Worm (Caenorhabditis elegans) whole organism, late embryonic: ENCODE measurements around the gene rab-19.

Experiments used
- C08G9.2 ChIP-seq: sonication (generic microtip); optimal IDR thresholded peaks from 2 replicates; lab custom pipeline; 2016; ENCODE audit warnings: mild to moderate bottlenecking, missing genetic modification characterization, moderate library complexity, missing compliant biosample characterization
- C38D4.7 ChIP-seq: fragments of 200-800 bp; sonication (Bioruptor generic); optimal IDR thresholded peaks from 2 replicates; lab custom pipeline; 2018; ENCODE audit warnings: mild to moderate bottlenecking, missing genetic modification characterization, moderate library complexity, missing compliant biosample characterization
- F13H6.1 ChIP-seq: sonication (generic microtip); optimal IDR thresholded peaks from 2 replicates; lab custom pipeline; 2016; ENCODE audit warnings: missing genetic modification characterization, missing compliant biosample characterization
- K02D7.2 ChIP-seq: sonication (generic microtip); optimal IDR thresholded peaks from 2 replicates; lab custom pipeline; 2017; ENCODE audit warnings: mild to moderate bottlenecking, missing genetic modification characterization, missing compliant biosample characterization
- T23F11.4 ChIP-seq: fragments of 200-800 bp; sonication (Bioruptor generic); optimal IDR thresholded peaks from 2 replicates; lab custom pipeline; 2018; ENCODE audit warnings: mild to moderate bottlenecking, missing genetic modification characterization, missing compliant biosample characterization
- ceh-14 ChIP-seq: sonication (generic microtip); optimal IDR thresholded peaks from 2 replicates; lab custom pipeline; 2016; ENCODE audit warnings: missing genotype, missing genetic modification characterization, missing compliant biosample characterization
- ceh-22 ChIP-seq: sonication (generic microtip); optimal IDR thresholded peaks from 2 replicates; lab custom pipeline; 2017; ENCODE audit warnings: missing biosample characterization, missing genetic modification characterization
- ceh-24 ChIP-seq: sonication (generic microtip); optimal IDR thresholded peaks from 2 replicates; lab custom pipeline; 2016; ENCODE audit warnings: mild to moderate bottlenecking, missing genetic modification characterization, missing compliant biosample characterization
- ceh-30 ChIP-seq: fragments of 150-350 bp; optimal IDR thresholded peaks from 2 replicates; lab custom pipeline; 2014; ENCODE audit warnings: missing biosample characterization, missing genetic modification characterization
- ceh-31 ChIP-seq: sonication (generic microtip); optimal IDR thresholded peaks from 2 replicates; lab custom pipeline; 2016; ENCODE audit warnings: missing genetic modification characterization, missing compliant biosample characterization
- ceh-34 ChIP-seq: sonication (generic microtip); optimal IDR thresholded peaks from 2 replicates; lab custom pipeline; 2016; ENCODE audit warnings: mild to moderate bottlenecking, missing genetic modification characterization, missing compliant biosample characterization
- ceh-45 ChIP-seq: fragments of 200-800 bp; sonication (Bioruptor generic); IDR thresholded peaks from 2 replicates; pipeline ENCODE4 v1.3.6; 2022; ENCODE audit warnings: missing genetic modification reagents, missing genetic modification characterization, missing compliant biosample characterization
- ceh-48 ChIP-seq: sonication (generic microtip); optimal IDR thresholded peaks from 2 replicates; lab custom pipeline; 2016; ENCODE audit warnings: missing genetic modification characterization, inconsistent platforms, missing compliant biosample characterization
- ceh-6 ChIP-seq: fragments of 200-800 bp; sonication (Bioruptor generic); optimal IDR thresholded peaks from 2 replicates; lab custom pipeline; 2018; ENCODE audit warnings: mild to moderate bottlenecking, missing genetic modification characterization, missing compliant biosample characterization
- ceh-9 ChIP-seq: sonication (generic microtip); optimal IDR thresholded peaks from 2 replicates; lab custom pipeline; 2016; ENCODE audit warnings: mild to moderate bottlenecking, missing genetic modification characterization, inconsistent platforms, missing compliant biosample characterization
- dmd-4 ChIP-seq: sonication (generic microtip); optimal IDR thresholded peaks from 2 replicates; lab custom pipeline; 2016; ENCODE audit warnings: borderline replicate concordance, missing genetic modification characterization, missing compliant biosample characterization
- dve-1 ChIP-seq: sonication (generic microtip); optimal IDR thresholded peaks from 2 replicates; lab custom pipeline; 2017; ENCODE audit warnings: antibody characterized with exemption, mild to moderate bottlenecking, missing genetic modification characterization, missing compliant biosample characterization
- elt-4 ChIP-seq: sonication (generic microtip); optimal IDR thresholded peaks from 2 replicates; lab custom pipeline; 2016; ENCODE audit warnings: missing genetic modification characterization, missing compliant biosample characterization
- ets-4 ChIP-seq: sonication (generic microtip); optimal IDR thresholded peaks from 2 replicates; lab custom pipeline; 2016; ENCODE audit warnings: missing genetic modification characterization, missing compliant biosample characterization
- fkh-6 ChIP-seq: sonication (generic microtip); optimal IDR thresholded peaks from 2 replicates; lab custom pipeline; 2016; ENCODE audit warnings: missing genetic modification characterization, missing compliant biosample characterization
- gmeb-2 ChIP-seq: sonication (generic microtip); optimal IDR thresholded peaks from 2 replicates; lab custom pipeline; 2016; ENCODE audit warnings: missing genetic modification characterization, inconsistent platforms, missing compliant biosample characterization
- hlh-30 ChIP-seq: sonication (generic microtip); optimal IDR thresholded peaks from 2 replicates; lab custom pipeline; 2017; ENCODE audit warnings: antibody characterized with exemption, missing genetic modification characterization, missing compliant biosample characterization; ENCODE audit not compliant: insufficient read depth
- hlh-6 ChIP-seq: sonication (generic microtip); optimal IDR thresholded peaks from 2 replicates; lab custom pipeline; 2016; ENCODE audit warnings: missing genotype, missing genetic modification characterization, missing compliant biosample characterization
- lim-6 ChIP-seq: sonication (generic microtip); optimal IDR thresholded peaks from 2 replicates; lab custom pipeline; 2016; ENCODE audit warnings: missing genetic modification characterization, missing compliant biosample characterization
- lin-11 ChIP-seq: fragments of 200-800 bp; sonication (Bioruptor generic); optimal IDR thresholded peaks from 2 replicates; lab custom pipeline; 2018; ENCODE audit warnings: mild to moderate bottlenecking, missing genetic modification characterization, missing compliant biosample characterization
- madf-2 ChIP-seq: sonication (generic microtip); optimal IDR thresholded peaks from 2 replicates; lab custom pipeline; 2017; ENCODE audit warnings: missing genetic modification characterization, missing compliant biosample characterization
- nfya-1 ChIP-seq: sonication (generic microtip); optimal IDR thresholded peaks from 2 replicates; lab custom pipeline; 2017; ENCODE audit warnings: missing genetic modification characterization, mild to moderate bottlenecking, missing compliant biosample characterization, antibody characterized with exemption, moderate library complexity
- nhr-11 ChIP-seq: fragments of 150-350 bp; optimal IDR thresholded peaks from 2 replicates; lab custom pipeline; 2014; ENCODE audit warnings: missing biosample characterization, missing genetic modification characterization
- npax-4 ChIP-seq: sonication (generic microtip); optimal IDR thresholded peaks from 2 replicates; lab custom pipeline; 2016; ENCODE audit warnings: missing genetic modification characterization, missing compliant biosample characterization
- odd-2 ChIP-seq: sonication (generic microtip); optimal IDR thresholded peaks from 2 replicates; lab custom pipeline; 2017; ENCODE audit warnings: antibody characterized with exemption, mild to moderate bottlenecking, missing genetic modification characterization, missing compliant biosample characterization
- pag-3 ChIP-seq: sonication (generic microtip); optimal IDR thresholded peaks from 2 replicates; lab custom pipeline; 2016; ENCODE audit warnings: missing compliant biosample characterization, missing genetic modification characterization, borderline replicate concordance
- pax-1 ChIP-seq: fragments of 150-350 bp; optimal IDR thresholded peaks from 2 replicates; lab custom pipeline; 2014; ENCODE audit warnings: missing biosample characterization, missing genetic modification characterization
- pha-2 ChIP-seq: sonication (generic microtip); optimal IDR thresholded peaks from 2 replicates; lab custom pipeline; 2017; ENCODE audit warnings: mild to moderate bottlenecking, missing genetic modification characterization, missing compliant biosample characterization
- pqm-1 ChIP-seq: sonication (generic microtip); optimal IDR thresholded peaks from 2 replicates; lab custom pipeline; 2016; ENCODE audit warnings: missing genetic modification characterization, missing compliant biosample characterization
- pros-1 ChIP-seq: fragments of 150-350 bp; optimal IDR thresholded peaks from 2 replicates; lab custom pipeline; 2014; ENCODE audit warnings: missing biosample characterization, missing genetic modification reagents, missing genetic modification characterization
- ref-2 ChIP-seq: sonication (generic microtip); optimal IDR thresholded peaks from 2 replicates; lab custom pipeline; 2016; ENCODE audit warnings: missing genetic modification characterization, missing compliant biosample characterization
- rnt-1 ChIP-seq: sonication (generic microtip); optimal IDR thresholded peaks from 2 replicates; lab custom pipeline; 2016; ENCODE audit warnings: missing genetic modification characterization, missing compliant biosample characterization
- sdc-2 ChIP-seq: sonication (generic microtip); optimal IDR thresholded peaks from 2 replicates; lab custom pipeline; 2016; ENCODE audit warnings: missing genotype, missing genetic modification characterization, missing compliant biosample characterization
- syd-9 ChIP-seq: sonication (generic microtip); optimal IDR thresholded peaks from 2 replicates; lab custom pipeline; 2016; ENCODE audit warnings: mild to moderate bottlenecking, missing genetic modification characterization, moderate library complexity, missing compliant biosample characterization
- tbx-7 ChIP-seq: sonication (generic microtip); optimal IDR thresholded peaks from 2 replicates; lab custom pipeline; 2016; ENCODE audit warnings: missing genotype, missing genetic modification characterization, missing compliant biosample characterization
- ttx-3 ChIP-seq: sonication (generic microtip); optimal IDR thresholded peaks from 2 replicates; lab custom pipeline; 2016; ENCODE audit warnings: missing genetic modification reagents, missing genetic modification characterization, missing compliant biosample characterization
- unc-3 ChIP-seq, 2 experiments: fragments of 200-800 bp in 1 of 2; sonication (Bioruptor generic) in 1 of 2; sonication (generic microtip) in 1 of 2; conservative IDR thresholded peaks in 1 of 2; optimal IDR thresholded peaks in 1 of 2; 2 replicates each; pipeline versions ENCODE4 v1.3.6 to Lab custom; 2016 to 2022; ENCODE audit warnings: missing compliant biosample characterization in 2 of 2, missing genetic modification characterization in 2 of 2, missing genetic modification reagents in 1 of 2
- zip-5 ChIP-seq: sonication (generic microtip); optimal IDR thresholded peaks from 2 replicates; lab custom pipeline; 2016; ENCODE audit warnings: missing genetic modification characterization, missing compliant biosample characterization
- ztf-16 ChIP-seq: sonication (generic microtip); optimal IDR thresholded peaks from 2 replicates; lab custom pipeline; 2017; ENCODE audit warnings: missing genetic modification characterization, missing compliant biosample characterization

The rab-19 gene

DNA sequence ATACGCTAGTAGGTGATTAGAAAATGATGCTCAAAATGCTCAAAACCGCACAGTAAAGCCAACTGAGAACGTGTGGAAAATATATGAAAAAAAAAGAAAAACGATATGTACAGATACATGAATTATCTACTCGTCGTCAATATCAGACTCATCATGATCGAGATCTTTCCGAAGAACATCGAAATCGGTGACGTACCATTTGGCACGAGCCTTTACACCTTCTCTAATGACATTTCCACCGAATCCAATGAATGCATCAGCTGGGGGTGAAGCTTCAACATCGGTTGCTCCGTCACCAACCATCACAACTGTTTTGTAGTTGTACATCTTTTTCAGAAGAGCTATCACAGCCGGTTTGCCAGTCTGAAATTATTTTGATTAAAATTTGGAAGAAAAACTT lies 5.1 kb upstream of the rab-19 start:
- no peak for TF ChIP-seq fkh-6 (tag; lab: Kevin White, UChicago)
- TF ChIP-seq pag-3, result no peak
- no peak for TF ChIP-seq sdc-2 (tag; lab: Kevin White, UChicago)
- TF ChIP-seq F13H6.1, result no peak
- TF ChIP-seq ceh-31 (tag; lab: Kevin White, UChicago), result no peak
- no peak for TF ChIP-seq unc-3 (GFP tag; conservative IDR thresholded peaks at IDR 0.05; lab: Robert Waterston, UW)
- no peak for TF ChIP-seq unc-3 (tag; optimal IDR thresholded peaks at IDR 0.05; lab: Kevin White, UChicago)
- no peak for TF ChIP-seq hlh-6 (tag; lab: Kevin White, UChicago)

DNA sequence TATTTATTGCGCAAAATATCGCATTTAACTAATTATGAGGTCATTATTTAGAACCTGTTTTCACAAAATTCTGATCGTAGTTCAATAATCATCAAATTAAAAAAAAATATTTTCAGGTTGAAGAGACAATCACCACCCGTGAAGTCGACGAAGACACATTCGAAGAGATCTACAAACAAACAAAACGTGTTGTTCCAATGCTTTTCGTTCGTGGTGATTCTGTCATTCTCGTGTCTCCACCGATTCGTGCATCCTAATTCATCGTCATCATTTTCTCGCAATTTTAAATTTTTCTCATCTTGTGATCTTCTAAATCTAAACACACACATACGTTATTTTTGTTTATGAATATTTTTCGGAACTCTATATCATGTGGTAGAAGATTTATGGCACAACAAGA lies 4.6 kb upstream of the rab-19 start:
- no peak for TF ChIP-seq F13H6.1
- no peak for TF ChIP-seq C38D4.7 (GFP tag; lab: Kevin White, UChicago)
- TF ChIP-seq C08G9.2, result no peak
- TF ChIP-seq ceh-30 (tag; lab: Kevin White, UChicago), result no peak
- peak; percentile 35 for TF ChIP-seq dve-1 (tag; lab: Kevin White, UChicago)

DNA sequence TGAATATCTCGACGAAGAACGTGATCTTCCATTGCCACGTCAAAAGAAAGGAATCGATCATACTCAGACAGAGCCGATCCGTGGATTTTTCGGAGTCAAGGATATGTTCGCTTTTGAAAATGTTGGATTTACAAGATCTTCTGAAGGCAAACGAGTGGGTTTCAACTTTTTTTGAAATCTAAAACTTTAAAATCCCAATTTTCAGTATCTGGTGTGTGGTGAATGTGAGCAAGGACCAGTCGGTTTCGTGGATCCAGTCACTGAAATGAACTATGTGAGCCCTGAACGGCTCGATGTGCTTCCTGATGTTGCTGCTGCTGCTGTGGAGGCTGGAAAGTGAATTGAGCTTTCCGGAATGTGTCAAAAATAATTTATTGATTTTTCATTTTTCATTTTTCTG lies 2.7 kb upstream of the rab-19 start, which contains the start of gene lsm-3:
lsm-3 (plus strand) TSS at position 301 of the 400 bp plus-strand sequence.
- TF ChIP-seq elt-4 (tag; lab: Kevin White, UChicago) (no peak), ceh-48 (tag; lab: Kevin White, UChicago) (no peak), gmeb-2 (no peak), dve-1 (tag; lab: Kevin White, UChicago) (no peak), lim-6 (no peak), ceh-14 (no peak), odd-2 (tag; lab: Kevin White, UChicago) (no peak), pha-2 (tag; lab: Kevin White, UChicago) (no peak), ets-4 (tag; lab: Kevin White, UChicago) (no peak), ceh-45 (GFP tag; lab: Robert Waterston, UW) (no peak), ttx-3 (tag; lab: Kevin White, UChicago) (no peak), dmd-4 (no peak), ceh-22 (tag; lab: Kevin White, UChicago) (no peak), syd-9 (tag; lab: Kevin White, UChicago) (no peak), madf-2 (no peak), F13H6.1 (no peak)

DNA sequence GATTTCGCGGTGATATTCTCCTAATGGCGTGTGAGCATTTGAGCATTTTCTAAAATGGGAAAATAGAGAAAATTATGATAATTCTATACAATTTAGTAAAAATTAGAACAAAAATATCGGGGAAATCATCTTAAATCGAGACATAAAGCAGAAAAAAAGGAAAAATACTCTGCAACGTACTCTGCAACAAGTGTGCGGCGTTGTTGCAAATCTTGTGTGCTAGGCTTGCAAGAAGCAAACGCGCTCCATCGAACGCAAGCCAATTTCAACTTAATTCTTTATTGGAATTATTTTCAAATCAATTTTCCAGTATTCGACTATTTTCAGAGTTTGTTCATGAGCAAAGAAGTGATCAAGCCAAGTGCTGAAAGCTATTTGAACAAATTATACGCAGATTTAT lies 1.9 kb upstream of the rab-19 start, which contains the start of the genes Y62E10A.20, Y62E10A.23 and mdt-9:
Y62E10A.20 (minus strand) TSS at position 49 of the 400 bp plus-strand sequence.
Y62E10A.23 (plus strand) TSS at position 282 of the 400 bp plus-strand sequence.
mdt-9 (plus strand) TSS at position 338 of the 400 bp plus-strand sequence.
- TF ChIP-seq pag-3 (no peak), ceh-6 (GFP tag; lab: Kevin White, UChicago) (peak; percentile 58), ceh-34 (tag; lab: Kevin White, UChicago) (peak; percentile 67), hlh-30 (tag; lab: Kevin White, UChicago) (peak; percentile 2), gmeb-2 (peak; percentile 49), hlh-6 (tag; lab: Kevin White, UChicago) (no peak), ref-2 (tag; lab: Kevin White, UChicago) (peak; percentile 77), zip-5 (peak; percentile 33), lin-11 (tag; lab: Kevin White, UChicago) (peak; percentile 33), pqm-1 (tag; lab: Kevin White, UChicago) (no peak), ceh-48 (tag; lab: Kevin White, UChicago) (peak; percentile 65), ceh-31 (tag; lab: Kevin White, UChicago) (peak; percentile 87), ceh-30 (tag; lab: Kevin White, UChicago) (no peak), odd-2 (tag; lab: Kevin White, UChicago) (peak; percentile 25), pha-2 (tag; lab: Kevin White, UChicago) (peak; percentile 54), unc-3 (GFP tag; conservative IDR thresholded peaks at IDR 0.05; lab: Robert Waterston, UW) (peak; percentile 70; the same call in 1 of the 2 replicates), unc-3 (tag; optimal IDR thresholded peaks at IDR 0.05; lab: Kevin White, UChicago) (peak; percentile 68), rnt-1 (tag; lab: Kevin White, UChicago) (peak; percentile 45), npax-4 (tag; lab: Kevin White, UChicago) (peak; percentile 35), ceh-24 (peak; percentile 14), madf-2 (peak; percentile 40), nhr-11 (tag; lab: Kevin White, UChicago) (no peak), lim-6 (no peak), ztf-16 (peak; percentile 61), ttx-3 (tag; lab: Kevin White, UChicago) (peak; percentile 63), tbx-7 (tag; lab: Kevin White, UChicago) (peak; percentile 10), C38D4.7 (GFP tag; lab: Kevin White, UChicago) (peak; percentile 57), T23F11.4 (peak; percentile 66), ets-4 (tag; lab: Kevin White, UChicago) (no peak), pax-1 (peak; percentile 24), ceh-9 (tag; lab: Kevin White, UChicago) (no peak), nfya-1 (tag; lab: Kevin White, UChicago) (peak; percentile 84), pros-1 (tag; lab: Kevin White, UChicago) (peak; percentile 42), ceh-22 (tag; lab: Kevin White, UChicago) (no peak), K02D7.2 (tag; lab: Kevin White, UChicago) (peak; percentile 52)
